Fruit fly (Drosophila melanogaster) whole organism, embryonic: ENCODE measurements around the gene CG34244.

Experiments used
- BtbVII ChIP-seq: fragments of 200-800 bp; sonication (Bioruptor generic); optimal IDR thresholded peaks from 3 replicates; lab custom pipeline; 2017; ENCODE audit warnings: missing biosample characterization, mild to moderate bottlenecking, missing genetic modification characterization
- CG10321 ChIP-seq: fragments of 200-800 bp; sonication (Bioruptor generic); IDR thresholded peaks from 2 replicates; pipeline ENCODE4 v1.3.6; 2022; ENCODE audit warnings: missing biosample characterization, missing genetic modification characterization
- CG10462 ChIP-seq: fragments of 200-800 bp; sonication (Bioruptor generic); optimal IDR thresholded peaks from 2 replicates; lab custom pipeline; 2016; ENCODE audit warnings: missing biosample characterization, missing genetic modification characterization
- CG11456 ChIP-seq: fragments of 200-800 bp; sonication (Bioruptor generic); IDR thresholded peaks from 3 replicates; pipeline ENCODE4 v1.3.6; 2022; ENCODE audit warnings: missing biosample characterization, missing genetic modification characterization
- CG11504 ChIP-seq: fragments of 200-800 bp; sonication (Bioruptor generic); optimal IDR thresholded peaks from 3 replicates; lab custom pipeline; 2019; ENCODE audit warnings: missing biosample characterization, mild to moderate bottlenecking, missing genetic modification characterization, moderate library complexity
- CG12104 ChIP-seq: fragments of 200-800 bp; sonication (Bioruptor generic); optimal IDR thresholded peaks from 3 replicates; lab custom pipeline; 2016; ENCODE audit warnings: missing biosample characterization, missing genetic modification characterization
- CG12219 ChIP-seq: fragments of 200-800 bp; sonication (Bioruptor generic); optimal IDR thresholded peaks from 3 replicates; lab custom pipeline; 2018; ENCODE audit warnings: missing biosample characterization, mild to moderate bottlenecking, missing genetic modification characterization
- CG12769 ChIP-seq: fragments of 200-800 bp; sonication (Bioruptor generic); optimal IDR thresholded peaks from 2 replicates; lab custom pipeline; 2019; ENCODE audit warnings: missing biosample characterization, mild to moderate bottlenecking, missing genetic modification characterization, moderate library complexity
- CG13287 ChIP-seq: fragments of 200-800 bp; sonication (Bioruptor generic); IDR thresholded peaks from 2 replicates; pipeline ENCODE4 v1.3.6; 2022; ENCODE audit warnings: missing biosample characterization, missing genetic modification characterization; ENCODE audit not compliant: partially characterized antibody
- CG1832 ChIP-seq: fragments of 200-800 bp; sonication (Bioruptor generic); optimal IDR thresholded peaks from 2 replicates; lab custom pipeline; 2017; ENCODE audit warnings: missing biosample characterization, mild to moderate bottlenecking, missing genetic modification characterization, inconsistent platforms
- CG3281 ChIP-seq: fragments of 200-800 bp; sonication (Bioruptor generic); optimal IDR thresholded peaks from 3 replicates; lab custom pipeline; 2017; ENCODE audit warnings: missing biosample characterization, mild to moderate bottlenecking, missing genetic modification characterization
- CG3726 ChIP-seq: fragments of 200-800 bp; sonication (Bioruptor generic); IDR thresholded peaks from 3 replicates; pipeline ENCODE4, ENCODE4 v1.3.6; 2022; ENCODE audit warnings: missing biosample characterization, missing genetic modification characterization
- CG3995 ChIP-seq: fragments of 200-800 bp; sonication (Bioruptor generic); optimal IDR thresholded peaks from 3 replicates; lab custom pipeline; 2016; ENCODE audit warnings: missing biosample characterization, missing genetic modification characterization
- CG4360 ChIP-seq: fragments of 200-800 bp; sonication (Bioruptor generic); IDR thresholded peaks from 2 replicates; pipeline ENCODE4 v1.3.6; 2022; ENCODE audit warnings: missing biosample characterization, missing genetic modification characterization
- CG8290 ChIP-seq, 3 experiments: fragments of 200-800 bp; sonication (Bioruptor generic); optimal IDR thresholded peaks; 2 replicates each; lab custom pipeline; 2016 to 2019; ENCODE audit warnings: missing biosample characterization in 3 of 3, missing genetic modification characterization in 3 of 3, mild to moderate bottlenecking in 2 of 3, moderate library complexity in 1 of 3
- CG8765 ChIP-seq: fragments of 200-800 bp; sonication (Bioruptor generic); IDR thresholded peaks from 2 replicates; pipeline ENCODE4 v1.3.6; 2022; ENCODE audit warnings: missing biosample characterization, missing genetic modification characterization
- CG9437 ChIP-seq: fragments of 200-800 bp; sonication (Bioruptor generic); optimal IDR thresholded peaks from 2 replicates; lab custom pipeline; 2018; ENCODE audit warnings: missing biosample characterization, mild to moderate bottlenecking, missing genetic modification characterization
- CG9727 ChIP-seq: fragments of 200-800 bp; sonication (Bioruptor generic); optimal IDR thresholded peaks from 3 replicates; lab custom pipeline; 2017; ENCODE audit warnings: missing biosample characterization, mild to moderate bottlenecking, missing genetic modification characterization
- CkIIα-i1 ChIP-seq: fragments of 200-800 bp; sonication (Bioruptor generic); IDR thresholded peaks from 2 replicates; pipeline ENCODE4 v1.3.6; 2022; ENCODE audit warnings: missing biosample characterization, missing genetic modification characterization
- Dfd ChIP-seq, 2 experiments: fragments of >200 bp; optimal IDR thresholded peaks; 2 replicates each; lab custom pipeline; 2017; ENCODE audit warnings: missing biosample characterization in 2 of 2, missing genetic modification characterization in 2 of 2
- Ets65A ChIP-seq: fragments of 200-800 bp; sonication (Bioruptor generic); peaks from one replicate; lab custom pipeline; 2016; ENCODE audit warnings: missing biosample characterization, missing genetic modification characterization
- Fer1 ChIP-seq: fragments of 200-800 bp; sonication (Bioruptor generic); optimal IDR thresholded peaks from 2 replicates; lab custom pipeline; 2017; ENCODE audit warnings: missing biosample characterization, mild to moderate bottlenecking, missing genetic modification characterization
- Gug ChIP-seq: fragments of 200-800 bp; sonication (Bioruptor generic); IDR thresholded peaks from 4 replicates; pipeline ENCODE4 v1.3.6; 2022; ENCODE audit warnings: missing biosample characterization, missing genetic modification characterization
- HLH4C ChIP-seq: fragments of 200-800 bp; sonication (Bioruptor generic); IDR thresholded peaks from 3 replicates; pipeline ENCODE4 v1.3.6; 2022; ENCODE audit warnings: missing biosample characterization, missing genetic modification characterization; ENCODE audit not compliant: partially characterized antibody
- Neu2 ChIP-seq: fragments of 200-800 bp; sonication (Bioruptor generic); optimal IDR thresholded peaks from 3 replicates; lab custom pipeline; 2016; ENCODE audit warnings: missing biosample characterization, missing genetic modification characterization, borderline replicate concordance
- Oli ChIP-seq: fragments of 200-800 bp; sonication (Bioruptor generic); optimal IDR thresholded peaks from 2 replicates; lab custom pipeline; 2018; ENCODE audit warnings: missing biosample characterization, mild to moderate bottlenecking, missing genetic modification characterization, moderate library complexity
- Sox102F ChIP-seq: fragments of 200-800 bp; sonication (Bioruptor generic); optimal IDR thresholded peaks from 2 replicates; lab custom pipeline; 2018; ENCODE audit warnings: missing biosample characterization, mild to moderate bottlenecking, missing genetic modification characterization, moderate library complexity
- amos ChIP-seq: fragments of 200-800 bp; sonication (Bioruptor generic); IDR thresholded peaks from 2 replicates; pipeline ENCODE4 v1.3.6; 2022; ENCODE audit warnings: missing biosample characterization, missing genetic modification characterization; ENCODE audit not compliant: partially characterized antibody
- az2 ChIP-seq: fragments of 200-800 bp; sonication (Bioruptor generic); optimal IDR thresholded peaks from 3 replicates; lab custom pipeline; 2016; ENCODE audit warnings: missing biosample characterization, missing genetic modification characterization
- bcd ChIP-seq: fragments of 200-800 bp; sonication (Bioruptor generic); optimal IDR thresholded peaks from 2 replicates; lab custom pipeline; 2017; ENCODE audit warnings: missing biosample characterization, mild to moderate bottlenecking, missing genetic modification characterization
- chm ChIP-seq: fragments of 200-800 bp; sonication (Bioruptor generic); IDR thresholded peaks from 2 replicates; pipeline ENCODE4 v1.3.6; 2022; ENCODE audit warnings: missing biosample characterization, missing genetic modification characterization
- corto ChIP-seq: fragments of 200-800 bp; sonication (Bioruptor generic); optimal IDR thresholded peaks from 2 replicates; lab custom pipeline; 2016; ENCODE audit warnings: missing biosample characterization, mild to moderate bottlenecking, missing genetic modification characterization, moderate library complexity
- eyg ChIP-seq: fragments of 200-800 bp; sonication (Bioruptor generic); optimal IDR thresholded peaks from 3 replicates; lab custom pipeline; 2016; ENCODE audit warnings: missing biosample characterization, missing genetic modification characterization
- fd96Cb ChIP-seq: fragments of 200-800 bp; sonication (Bioruptor generic); optimal IDR thresholded peaks from 2 replicates; lab custom pipeline; 2018; ENCODE audit warnings: missing biosample characterization, mild to moderate bottlenecking, missing genetic modification characterization, moderate library complexity
- gem ChIP-seq: fragments of 200-800 bp; sonication (Bioruptor generic); optimal IDR thresholded peaks from 2 replicates; lab custom pipeline; 2019; ENCODE audit warnings: missing biosample characterization, mild to moderate bottlenecking, missing genetic modification characterization, moderate library complexity
- grn ChIP-seq: fragments of 200-800 bp; sonication (Bioruptor generic); optimal IDR thresholded peaks from 3 replicates; lab custom pipeline; 2017; ENCODE audit warnings: missing biosample characterization, missing genetic modification characterization
- kay ChIP-seq: fragments of 200-800 bp; sonication (Bioruptor generic); optimal IDR thresholded peaks from 2 replicates; lab custom pipeline; 2016; ENCODE audit warnings: missing biosample characterization, missing genetic modification characterization
- klu ChIP-seq: fragments of 200-800 bp; sonication (Bioruptor generic); IDR thresholded peaks from 2 replicates; pipeline ENCODE4 v1.3.6; 2022; ENCODE audit warnings: missing biosample characterization, missing genetic modification characterization
- lilli ChIP-seq: fragments of 200-800 bp; sonication (Bioruptor generic); optimal IDR thresholded peaks from 3 replicates; lab custom pipeline; 2016; ENCODE audit warnings: missing biosample characterization, missing genetic modification characterization
- lmd ChIP-seq: fragments of 200-800 bp; sonication (Bioruptor generic); IDR thresholded peaks from 2 replicates; pipeline ENCODE4 v1.3.6; 2022; ENCODE audit warnings: missing biosample characterization, missing genetic modification characterization
- maf-S ChIP-seq: fragments of 200-800 bp; sonication (Bioruptor generic); optimal IDR thresholded peaks from 2 replicates; lab custom pipeline; 2016; ENCODE audit warnings: missing biosample characterization, missing genetic modification characterization
- pan ChIP-seq, 4 experiments: fragments of >200 bp in 3 of 4; fragments of 200-800 bp in 1 of 4; sonication (Bioruptor generic) in 1 of 4; optimal IDR thresholded peaks in 3 of 4; IDR thresholded peaks in 1 of 4; 2 replicates each; pipeline versions ENCODE4 v1.3.6 to Lab custom; 2017 to 2022; ENCODE audit warnings: missing biosample characterization in 2 of 4, missing genetic modification characterization in 2 of 4, mixed read lengths in 1 of 4
- pb ChIP-seq: fragments of 200-800 bp; sonication (Bioruptor generic); optimal IDR thresholded peaks from 3 replicates; lab custom pipeline; 2016; ENCODE audit warnings: missing biosample characterization, missing genetic modification characterization
- repo ChIP-seq: fragments of 200-800 bp; sonication (Bioruptor generic); optimal IDR thresholded peaks from 2 replicates; lab custom pipeline; 2016; ENCODE audit warnings: missing biosample characterization, missing genetic modification characterization
- run ChIP-seq: fragments of 200-800 bp; sonication (Bioruptor generic); optimal IDR thresholded peaks from 3 replicates; lab custom pipeline; 2018; ENCODE audit warnings: missing biosample characterization, mild to moderate bottlenecking, missing genetic modification characterization
- sd ChIP-seq: fragments of 200-800 bp; sonication (Bioruptor generic); optimal IDR thresholded peaks from 3 replicates; lab custom pipeline; 2018; ENCODE audit warnings: missing biosample characterization, mild to moderate bottlenecking, missing genetic modification characterization, moderate library complexity
- slbo ChIP-seq: fragments of 200-800 bp; sonication (Bioruptor generic); IDR thresholded peaks from 2 replicates; pipeline ENCODE4 v1.3.6; 2022; ENCODE audit warnings: missing biosample characterization, missing genetic modification characterization
- sug ChIP-seq: fragments of 200-800 bp; optimal IDR thresholded peaks from 2 replicates; lab custom pipeline; 2019; ENCODE audit warnings: missing biosample characterization, mild to moderate bottlenecking, missing genetic modification characterization, moderate library complexity
- tx ChIP-seq: fragments of 200-800 bp; sonication (Bioruptor generic); optimal IDR thresholded peaks from 2 replicates; lab custom pipeline; 2016; ENCODE audit warnings: missing biosample characterization, missing genetic modification characterization
- vfl ChIP-seq: fragments of 200-800 bp; sonication (Bioruptor generic); optimal IDR thresholded peaks from 2 replicates; lab custom pipeline; 2016; ENCODE audit warnings: missing biosample characterization, missing genetic modification characterization
- vvl ChIP-seq: fragments of 200-800 bp; sonication (Bioruptor generic); IDR thresholded peaks from 2 replicates; pipeline ENCODE4 v1.3.6; 2022; ENCODE audit warnings: missing biosample characterization, missing genetic modification characterization

CG34244 gene

DNA sequence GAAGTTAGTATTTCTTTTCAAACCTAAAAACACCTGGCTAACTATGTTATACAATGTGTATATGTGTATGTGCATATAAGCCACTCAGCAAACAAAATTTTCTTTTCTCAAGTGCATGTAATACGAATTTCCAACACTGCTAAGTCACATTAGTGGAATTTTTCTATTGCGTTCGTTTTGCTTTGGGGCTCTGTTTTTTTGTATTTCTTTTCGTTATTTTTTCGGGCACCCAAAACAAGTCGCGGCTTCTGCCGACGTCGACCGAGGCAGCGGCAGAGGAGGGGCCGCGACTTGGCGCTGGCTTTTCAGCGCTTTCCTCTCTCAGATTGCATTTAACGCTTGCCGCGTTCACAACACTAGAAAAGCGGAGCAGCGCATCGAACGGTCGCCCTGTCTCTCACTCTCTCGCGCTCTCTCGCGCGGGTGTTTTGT lies 16.3 kb downstream of the CG34244 start (continued):
- TF ChIP-seq pan (optimal IDR thresholded peaks at IDR 0.05; lab: Kevin White, UChicago), result no peak
- peak in 1 of 2 experiments; percentile 39 for TF ChIP-seq pan (GFP tag; optimal IDR thresholded peaks at IDR 0.05 in 1 of 2, IDR thresholded peaks at IDR 0.05 in 1 of 2)
- no peak for TF ChIP-seq CG10321 (GFP tag; lab: Robert Waterston, UW)
- TF ChIP-seq lilli (GFP tag; lab: Kevin White, UChicago), result no peak
- TF ChIP-seq CG10462 (GFP tag; lab: Kevin White, UChicago), result no peak
- no peak for TF ChIP-seq maf-S (GFP tag; lab: Kevin White, UChicago)
- no peak; the same call in 1 of the 2 replicates for TF ChIP-seq chm
- no peak for TF ChIP-seq Fer1 (GFP tag; lab: Kevin White, UChicago)
- no peak for TF ChIP-seq CG12104
- no peak for TF ChIP-seq fd96Cb (tag; lab: Kevin White, UChicago)
- TF ChIP-seq slbo, result no peak
- TF ChIP-seq eyg (GFP tag; lab: Kevin White, UChicago), result no peak
- TF ChIP-seq run, result no peak
- TF ChIP-seq CG8290 (GFP tag; optimal IDR thresholded peaks at IDR 0.05; lab: Kevin White, UChicago), result peak; percentile 20
- peak in 1 of 2 experiments; percentile 73 for TF ChIP-seq CG8290 (tag; optimal IDR thresholded peaks at IDR 0.05; lab: Kevin White, UChicago)
- no peak for TF ChIP-seq bcd (GFP tag; lab: Kevin White, UChicago)
- no peak for TF ChIP-seq Gug (GFP tag; lab: Robert Waterston, UW)
- no peak for TF ChIP-seq amos (GFP tag; lab: Robert Waterston, UW)
- peak; percentile 66 for TF ChIP-seq CG4360 (GFP tag; lab: Robert Waterston, UW)
- no peak for TF ChIP-seq Oli (tag; lab: Kevin White, UChicago)
- TF ChIP-seq Sox102F, result no peak
- peak; percentile 14 for TF ChIP-seq CG11504 (tag; lab: Kevin White, UChicago)
- no peak for TF ChIP-seq CkIIα-i1 (GFP tag; lab: Robert Waterston, UW)
- TF ChIP-seq vvl (GFP tag; lab: Robert Waterston, UW), result no peak; the same call in 1 of the 2 replicates
- TF ChIP-seq CG13287 (GFP tag; lab: Robert Waterston, UW), result peak; percentile 60; the same call in 1 of the 2 replicates
- no peak for TF ChIP-seq kay (GFP tag; lab: Kevin White, UChicago)
- TF ChIP-seq CG11456, result no peak
- TF ChIP-seq BtbVII (GFP tag; lab: Kevin White, UChicago), result no peak
- no peak for TF ChIP-seq sug (tag; lab: Kevin White, UChicago)
- TF ChIP-seq corto (GFP tag; lab: Kevin White, UChicago), result no peak
- no peak for TF ChIP-seq gem (tag; lab: Kevin White, UChicago)
- TF ChIP-seq Dfd (GFP tag; optimal IDR thresholded peaks at IDR 0.05; lab: Kevin White, UChicago), result no peak
- no peak for TF ChIP-seq klu (GFP tag; lab: Robert Waterston, UW)
- no peak for TF ChIP-seq repo
- TF ChIP-seq HLH4C, result no peak; the same call in 2 of the 3 replicates
- TF ChIP-seq CG12219 (GFP tag; lab: Kevin White, UChicago), result no peak
- no peak for TF ChIP-seq CG3281 (GFP tag; lab: Kevin White, UChicago)
- no peak for TF ChIP-seq tx (GFP tag; lab: Kevin White, UChicago)
- TF ChIP-seq grn (GFP tag; lab: Kevin White, UChicago), result no peak
- TF ChIP-seq CG3726 (GFP tag; lab: Robert Waterston, UW), result no peak
- no peak for TF ChIP-seq vfl (GFP tag; lab: Kevin White, UChicago)
- no peak for TF ChIP-seq Ets65A
- no peak for TF ChIP-seq CG9437 (GFP tag; lab: Kevin White, UChicago)
- no peak for TF ChIP-seq lmd (GFP tag; lab: Robert Waterston, UW)
- TF ChIP-seq CG3995, result peak; percentile 8
- TF ChIP-seq pb (GFP tag; lab: Kevin White, UChicago), result no peak
- no peak for TF ChIP-seq Neu2 (GFP tag; lab: Kevin White, UChicago)
- no peak for TF ChIP-seq CG1832 (GFP tag; lab: Kevin White, UChicago)
- TF ChIP-seq CG8765 (GFP tag; lab: Robert Waterston, UW), result no peak
- TF ChIP-seq CG9727 (GFP tag; lab: Kevin White, UChicago), result no peak
- no peak for TF ChIP-seq CG12769 (tag; lab: Kevin White, UChicago)
- TF ChIP-seq az2 (GFP tag; lab: Kevin White, UChicago), result no peak
- peak; percentile 49 for TF ChIP-seq sd
